Fruit fly (Drosophila melanogaster) whole organism, embryonic: ENCODE results near the gene ppk7.

ENCODE experiments used
- Adf1 ChIP-seq: fragments of 200-800 bp; sonication (Bioruptor generic); IDR thresholded peaks from 2 replicates; pipeline ENCODE4 v1.3.6; 2022; ENCODE audit warnings: missing biosample characterization, missing genetic modification characterization
- BtbVII ChIP-seq: fragments of 200-800 bp; sonication (Bioruptor generic); optimal IDR thresholded peaks from 3 replicates; lab custom pipeline; 2017; ENCODE audit warnings: missing biosample characterization, mild to moderate bottlenecking, missing genetic modification characterization
- CG10267 ChIP-seq: fragments of 200-800 bp; sonication (Bioruptor generic); optimal IDR thresholded peaks from 2 replicates; lab custom pipeline; 2018; ENCODE audit warnings: missing biosample characterization, mild to moderate bottlenecking, missing genetic modification characterization, moderate library complexity
- CG10462 ChIP-seq: fragments of 200-800 bp; sonication (Bioruptor generic); optimal IDR thresholded peaks from 2 replicates; lab custom pipeline; 2016; ENCODE audit warnings: missing biosample characterization, missing genetic modification characterization
- CG11560 ChIP-seq: fragments of 200-800 bp; sonication (Bioruptor generic); IDR thresholded peaks from 3 replicates; pipeline ENCODE4 v1.3.6; 2022; ENCODE audit warnings: missing biosample characterization, missing genetic modification characterization
- CG12236 ChIP-seq: fragments of 200-800 bp; sonication (Bioruptor generic); optimal IDR thresholded peaks from 2 replicates; lab custom pipeline; 2016; ENCODE audit warnings: missing biosample characterization, missing genetic modification characterization
- CG12299 ChIP-seq: fragments of 200-800 bp; sonication (Bioruptor generic); optimal IDR thresholded peaks from 2 replicates; lab custom pipeline; 2018; ENCODE audit warnings: missing biosample characterization, mild to moderate bottlenecking, missing genetic modification characterization
- CG12391 ChIP-seq: fragments of 200-800 bp; sonication (Bioruptor generic); optimal IDR thresholded peaks from 3 replicates; lab custom pipeline; 2018; ENCODE audit warnings: missing biosample characterization, mild to moderate bottlenecking, missing genetic modification characterization, moderate library complexity
- CG13296 ChIP-seq: fragments of 200-800 bp; sonication (Bioruptor generic); optimal IDR thresholded peaks from 3 replicates; lab custom pipeline; 2018; ENCODE audit warnings: missing biosample characterization, mild to moderate bottlenecking, missing genetic modification characterization
- CG17612 ChIP-seq: fragments of 200-800 bp; sonication (Bioruptor generic); IDR thresholded peaks from 2 replicates; pipeline ENCODE4 v1.3.6; 2022; ENCODE audit warnings: missing biosample characterization, missing genetic modification characterization
- CG1792 ChIP-seq: fragments of 200-800 bp; sonication (Bioruptor generic); optimal IDR thresholded peaks from 2 replicates; lab custom pipeline; 2016; ENCODE audit warnings: missing biosample characterization, missing genetic modification characterization
- CG18262 ChIP-seq: fragments of 200-800 bp; optimal IDR thresholded peaks from 3 replicates; lab custom pipeline; 2019; ENCODE audit warnings: missing biosample characterization, mild to moderate bottlenecking, missing genetic modification characterization, moderate library complexity
- CG3065 ChIP-seq: fragments of 200-800 bp; sonication (Bioruptor generic); optimal IDR thresholded peaks from 2 replicates; lab custom pipeline; 2016; ENCODE audit warnings: missing biosample characterization, missing genetic modification characterization
- CG33213 ChIP-seq: fragments of 200-800 bp; sonication (Bioruptor generic); optimal IDR thresholded peaks from 3 replicates; lab custom pipeline; 2016; ENCODE audit warnings: missing biosample characterization, missing genetic modification characterization
- CG6254 ChIP-seq: fragments of 200-800 bp; sonication (Bioruptor generic); optimal IDR thresholded peaks from 3 replicates; lab custom pipeline; 2017; ENCODE audit warnings: mild to moderate bottlenecking, missing biosample characterization, missing genetic modification reagents, missing genetic modification characterization
- CG8388 ChIP-seq: fragments of 200-800 bp; sonication (Bioruptor generic); optimal IDR thresholded peaks from 2 replicates; lab custom pipeline; 2019; ENCODE audit warnings: missing biosample characterization, mild to moderate bottlenecking, missing genetic modification characterization, moderate library complexity
- CG9437 ChIP-seq: fragments of 200-800 bp; sonication (Bioruptor generic); optimal IDR thresholded peaks from 2 replicates; lab custom pipeline; 2018; ENCODE audit warnings: missing biosample characterization, mild to moderate bottlenecking, missing genetic modification characterization
- CG9797 ChIP-seq: fragments of 200-800 bp; sonication (Bioruptor generic); optimal IDR thresholded peaks from 3 replicates; lab custom pipeline; 2018; ENCODE audit warnings: missing biosample characterization, mild to moderate bottlenecking, missing genetic modification characterization
- CG9876 ChIP-seq: fragments of 200-800 bp; sonication (Bioruptor generic); optimal IDR thresholded peaks from 2 replicates; lab custom pipeline; 2016; ENCODE audit warnings: missing biosample characterization, missing genetic modification characterization
- Doc3 ChIP-seq: fragments of 200-800 bp; sonication (Bioruptor generic); IDR thresholded peaks from 3 replicates; pipeline ENCODE4 v1.3.6; 2022; ENCODE audit warnings: missing biosample characterization, missing genetic modification characterization; ENCODE audit not compliant: partially characterized antibody
- E2f1 ChIP-seq: fragments of 200-800 bp; sonication (Bioruptor generic); IDR thresholded peaks from 2 replicates; pipeline ENCODE4 v1.3.6; 2022; ENCODE audit warnings: missing biosample characterization, missing genetic modification characterization
- Fer3 ChIP-seq: fragments of 200-800 bp; sonication (Bioruptor generic); optimal IDR thresholded peaks from 2 replicates; lab custom pipeline; 2018; ENCODE audit warnings: missing biosample characterization, mild to moderate bottlenecking, missing genetic modification characterization, moderate library complexity
- HLH54F ChIP-seq: fragments of 200-800 bp; sonication (Bioruptor generic); optimal IDR thresholded peaks from 3 replicates; lab custom pipeline; 2016; ENCODE audit warnings: missing biosample characterization, missing genetic modification characterization
- Hsf ChIP-seq: fragments of 200-800 bp; sonication (Bioruptor generic); optimal IDR thresholded peaks from 3 replicates; lab custom pipeline; 2016; ENCODE audit warnings: missing biosample characterization, missing genetic modification characterization
- Lim3 ChIP-seq: fragments of 200-800 bp; sonication (Bioruptor generic); IDR thresholded peaks from 2 replicates; pipeline ENCODE4 v1.3.6; 2022; ENCODE audit warnings: missing biosample characterization, missing genetic modification characterization
- MTF-1 ChIP-seq: fragments of 200-800 bp; sonication (Bioruptor generic); optimal IDR thresholded peaks from 2 replicates; lab custom pipeline; 2018; ENCODE audit warnings: missing biosample characterization, mild to moderate bottlenecking, missing genetic modification characterization, borderline replicate concordance
- NC2α ChIP-seq: fragments of 200-800 bp; sonication (Bioruptor generic); optimal IDR thresholded peaks from 2 replicates; lab custom pipeline; 2016; ENCODE audit warnings: missing biosample characterization, missing genetic modification characterization
- Taf1 ChIP-seq: fragments of 200-800 bp; sonication (Bioruptor generic); IDR thresholded peaks from 2 replicates; pipeline ENCODE4 v1.3.6; 2022; ENCODE audit warnings: missing biosample characterization, missing genetic modification characterization
- Usf ChIP-seq: fragments of 200-800 bp; sonication (Bioruptor generic); optimal IDR thresholded peaks from 2 replicates; lab custom pipeline; 2017; ENCODE audit warnings: missing genotype, missing biosample characterization, missing genetic modification characterization
- bab2 ChIP-seq: fragments of 200-800 bp; sonication (Bioruptor generic); optimal IDR thresholded peaks from 2 replicates; lab custom pipeline; 2016; ENCODE audit warnings: missing biosample characterization, missing genetic modification characterization
- croc ChIP-seq: fragments of 200-800 bp; sonication (Bioruptor generic); conservative IDR thresholded peaks from 3 replicates; pipeline ENCODE4 v1.3.6; 2022; ENCODE audit warnings: missing biosample characterization, missing genetic modification characterization
- dimm ChIP-seq: fragments of 200-800 bp; sonication (Bioruptor generic); IDR thresholded peaks from 2 replicates; pipeline ENCODE4 v1.3.6; 2022; ENCODE audit warnings: missing biosample characterization, missing genetic modification characterization
- eyg ChIP-seq: fragments of 200-800 bp; sonication (Bioruptor generic); optimal IDR thresholded peaks from 3 replicates; lab custom pipeline; 2016; ENCODE audit warnings: missing biosample characterization, missing genetic modification characterization
- gsb ChIP-seq: fragments of 200-800 bp; sonication (Bioruptor generic); IDR thresholded peaks from 2 replicates; pipeline ENCODE4 v1.3.6; 2022; ENCODE audit warnings: missing biosample characterization, missing genetic modification characterization
- inv ChIP-seq: fragments of 200-800 bp; sonication (Bioruptor generic); IDR thresholded peaks from 2 replicates; pipeline ENCODE4 v1.3.6; 2022; ENCODE audit warnings: missing biosample characterization, missing genetic modification characterization; ENCODE audit not compliant: partially characterized antibody
- jing ChIP-seq: fragments of 200-800 bp; sonication (Bioruptor generic); optimal IDR thresholded peaks from 2 replicates; lab custom pipeline; 2018; ENCODE audit warnings: missing biosample characterization, mild to moderate bottlenecking, missing genetic modification characterization
- mirr ChIP-seq: fragments of 200-800 bp; sonication (Bioruptor generic); optimal IDR thresholded peaks from 3 replicates; lab custom pipeline; 2018; ENCODE audit warnings: missing biosample characterization, mild to moderate bottlenecking, missing genetic modification characterization
- nerfin-1 ChIP-seq: fragments of 200-800 bp; sonication (Bioruptor generic); optimal IDR thresholded peaks from 3 replicates; lab custom pipeline; 2019; ENCODE audit warnings: missing biosample characterization, mild to moderate bottlenecking, missing genetic modification characterization, moderate library complexity
- nerfin-2 ChIP-seq: fragments of 200-800 bp; sonication (Bioruptor generic); IDR thresholded peaks from 2 replicates; pipeline ENCODE4 v1.3.6; 2022; ENCODE audit warnings: missing biosample characterization, missing genetic modification characterization; ENCODE audit not compliant: partially characterized antibody
- otp ChIP-seq: fragments of 200-800 bp; sonication (Bioruptor generic); IDR thresholded peaks from 3 replicates; pipeline ENCODE4, ENCODE4 v1.3.6; 2022; ENCODE audit warnings: missing biosample characterization, missing genetic modification characterization
- pnt ChIP-seq: fragments of 200-800 bp; sonication (Bioruptor generic); optimal IDR thresholded peaks from 3 replicates; lab custom pipeline; 2016; ENCODE audit warnings: missing biosample characterization, missing genetic modification characterization
- pros ChIP-seq: fragments of 200-800 bp; sonication (Bioruptor generic); optimal IDR thresholded peaks from 3 replicates; lab custom pipeline; 2019; ENCODE audit warnings: missing biosample characterization, mild to moderate bottlenecking, missing genetic modification characterization, moderate library complexity
- row ChIP-seq: fragments of 200-800 bp; sonication (Bioruptor generic); IDR thresholded peaks from 3 replicates; pipeline ENCODE4 v1.3.6; 2022; ENCODE audit warnings: missing biosample characterization, missing genetic modification characterization
- run ChIP-seq: fragments of 200-800 bp; sonication (Bioruptor generic); optimal IDR thresholded peaks from 3 replicates; lab custom pipeline; 2018; ENCODE audit warnings: missing biosample characterization, mild to moderate bottlenecking, missing genetic modification characterization
- seq ChIP-seq: fragments of 200-800 bp; sonication (Bioruptor generic); IDR thresholded peaks from 2 replicates; pipeline ENCODE4 v1.3.6; 2022; ENCODE audit warnings: missing biosample characterization, missing genetic modification characterization
- stc ChIP-seq: fragments of 200-800 bp; sonication (Bioruptor generic); IDR thresholded peaks from 2 replicates; pipeline ENCODE4 v1.3.6; 2022; ENCODE audit warnings: missing biosample characterization, missing genetic modification characterization
- usp ChIP-seq: fragments of >200 bp; optimal IDR thresholded peaks from 2 replicates; lab custom pipeline; 2017; ENCODE audit warnings: missing biosample characterization, missing genetic modification characterization
- wor ChIP-seq: fragments of 200-800 bp; sonication (Bioruptor generic); IDR thresholded peaks from 2 replicates; pipeline ENCODE4 v1.3.6; 2022; ENCODE audit warnings: missing biosample characterization, missing genetic modification characterization
- zf30C ChIP-seq: fragments of 200-800 bp; sonication (Bioruptor generic); optimal IDR thresholded peaks from 3 replicates; lab custom pipeline; 2018; ENCODE audit warnings: missing biosample characterization, mild to moderate bottlenecking, missing genetic modification characterization

ppk7 gene

DNA sequence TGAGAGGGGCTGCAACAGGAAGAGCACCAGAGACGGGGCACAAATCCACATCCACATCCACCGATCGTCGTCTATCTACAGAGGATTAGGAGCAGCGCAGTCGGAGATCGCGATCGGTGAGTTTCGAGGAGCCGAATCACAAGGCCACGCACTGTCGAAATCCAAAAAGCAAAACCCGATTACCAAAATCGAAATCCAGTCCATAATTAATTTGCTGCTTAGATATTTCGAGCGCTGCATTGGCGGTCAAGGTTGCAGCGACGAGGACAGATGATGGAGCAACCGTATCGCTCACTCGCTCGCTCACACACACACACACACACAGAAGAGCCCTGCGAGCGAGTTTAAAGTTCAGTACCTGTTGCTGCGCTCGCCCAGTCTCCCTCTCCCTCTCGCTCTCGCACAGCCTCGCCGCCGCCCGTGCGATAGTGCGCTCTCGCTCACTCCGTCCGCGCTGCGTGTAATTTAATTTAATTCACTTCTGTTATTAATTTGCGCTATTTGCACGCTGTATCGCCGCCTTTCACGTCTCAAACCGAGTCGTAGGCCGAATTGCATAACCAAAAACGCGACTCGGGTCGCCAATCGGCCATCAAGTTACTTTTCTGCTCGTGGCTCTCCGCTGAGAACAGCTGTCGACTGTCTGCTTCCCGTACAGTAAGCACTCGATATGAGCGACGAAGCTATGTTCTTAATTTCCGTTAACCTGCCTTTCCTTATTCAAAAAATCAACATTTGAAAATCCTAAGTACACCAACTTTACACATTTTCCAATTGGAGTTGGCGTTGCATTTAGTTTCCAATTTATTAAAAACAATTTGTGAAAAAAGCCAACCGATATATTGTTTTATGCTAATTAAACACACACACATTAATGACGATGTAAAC lies 14.9 kb downstream of the ppk7 start (continued):
- TF ChIP-seq CG10462 (GFP tag; lab: Kevin White, UChicago) (peak; percentile 26), CG12299 (tag; lab: Kevin White, UChicago) (no peak), CG17612 (no peak), Hsf (GFP tag; lab: Kevin White, UChicago) (peak; percentile 32), pros (GFP tag; lab: Kevin White, UChicago) (peak; percentile 32), CG8388 (GFP tag; lab: Kevin White, UChicago) (peak; percentile 23), usp (GFP tag; lab: Kevin White, UChicago) (no peak), otp (GFP tag; lab: Robert Waterston, UW) (no peak), Doc3 (GFP tag; lab: Robert Waterston, UW) (no peak), wor (GFP tag; lab: Robert Waterston, UW) (no peak), NC2α (GFP tag; lab: Kevin White, UChicago) (no peak), MTF-1 (GFP tag; lab: Kevin White, UChicago) (peak; percentile 16), CG9797 (GFP tag; lab: Kevin White, UChicago) (no peak), HLH54F (GFP tag; lab: Kevin White, UChicago) (peak; percentile 50), seq (GFP tag; lab: Robert Waterston, UW) (0 out of 2 replicates have a peak, but pooled peaks have one; percentile 51), nerfin-1 (tag; lab: Kevin White, UChicago) (no peak), zf30C (GFP tag; lab: Kevin White, UChicago) (no peak), inv (GFP tag; lab: Robert Waterston, UW) (0 out of 2 replicates have a peak, but pooled peaks have one; percentile 8), Lim3 (no peak), CG18262 (tag; lab: Kevin White, UChicago) (peak; percentile 0), CG12236 (GFP tag; lab: Kevin White, UChicago) (peak; percentile 14), CG10267 (tag; lab: Kevin White, UChicago) (peak; percentile 8), E2f1 (GFP tag; lab: Robert Waterston, UW) (no peak; the same call in 1 of the 2 replicates), nerfin-2 (GFP tag; lab: Robert Waterston, UW) (no peak), Taf1 (GFP tag; lab: Robert Waterston, UW) (no peak), CG9437 (GFP tag; lab: Kevin White, UChicago) (peak; percentile 45), croc (GFP tag; lab: Robert Waterston, UW) (0 out of 3 replicates have a peak, but pooled peaks have one; percentile 15), CG33213 (peak; percentile 62), CG6254 (GFP tag; lab: Kevin White, UChicago) (no peak), run (tag; lab: Kevin White, UChicago) (no peak), CG12391 (tag; lab: Kevin White, UChicago) (peak; percentile 41), CG3065 (no peak), stc (GFP tag; lab: Robert Waterston, UW) (no peak), gsb (GFP tag; lab: Robert Waterston, UW) (no peak), dimm (GFP tag; lab: Robert Waterston, UW) (no peak), pnt (GFP tag; lab: Kevin White, UChicago) (no peak), eyg (peak; percentile 30), Fer3 (peak; percentile 46), Usf (GFP tag; lab: Kevin White, UChicago) (no peak), BtbVII (GFP tag; lab: Kevin White, UChicago) (no peak), CG9876 (GFP tag; lab: Kevin White, UChicago) (no peak), mirr (GFP tag; lab: Kevin White, UChicago) (no peak), CG11560 (no peak), CG13296 (GFP tag; lab: Kevin White, UChicago) (peak; percentile 22), row (GFP tag; lab: Robert Waterston, UW) (peak; percentile 73), Adf1 (GFP tag; lab: Robert Waterston, UW) (peak; percentile 16; the same call in 1 of the 2 replicates), CG1792 (GFP tag; lab: Kevin White, UChicago) (no peak), jing (GFP tag; lab: Kevin White, UChicago) (no peak), bab2 (peak; percentile 65)
